Fruit fly (Drosophila melanogaster) whole organism, adult: ENCODE results near the gene Herp.

Experiments
- CG11617 ChIP-seq: fragments of 200-800 bp; sonication (Bioruptor generic); optimal IDR thresholded peaks from 2 replicates; lab custom pipeline; 2017; ENCODE audit warnings: mild to moderate bottlenecking, missing biosample characterization, missing genetic modification reagents, missing genetic modification characterization
- CG12768 ChIP-seq: fragments of 200-800 bp; sonication (Bioruptor generic); optimal IDR thresholded peaks from 2 replicates; lab custom pipeline; 2017; ENCODE audit warnings: missing biosample characterization, missing genetic modification characterization, mild to moderate bottlenecking, moderate library complexity, missing genetic modification reagents
- CG14711 ChIP-seq: fragments of 200-800 bp; sonication (Bioruptor generic); optimal IDR thresholded peaks from 2 replicates; lab custom pipeline; 2018; ENCODE audit warnings: missing biosample characterization, mild to moderate bottlenecking, missing genetic modification characterization, moderate library complexity
- CG1620 ChIP-seq: fragments of 200-800 bp; sonication (Bioruptor generic); optimal IDR thresholded peaks from 2 replicates; lab custom pipeline; 2016; ENCODE audit warnings: missing biosample characterization, missing genetic modification characterization
- CG33017 ChIP-seq: fragments of 200-800 bp; sonication (Bioruptor generic); optimal IDR thresholded peaks from 2 replicates; lab custom pipeline; 2018; ENCODE audit warnings: missing biosample characterization, mild to moderate bottlenecking, missing genetic modification characterization, moderate library complexity
- CG5204 ChIP-seq: fragments of 200-800 bp; sonication (Bioruptor generic); optimal IDR thresholded peaks from 2 replicates; lab custom pipeline; 2016; ENCODE audit warnings: missing biosample characterization, missing genetic modification characterization
- CG7045 ChIP-seq: fragments of 200-800 bp; sonication (Bioruptor generic); optimal IDR thresholded peaks from 2 replicates; lab custom pipeline; 2017; ENCODE audit warnings: missing biosample characterization, mild to moderate bottlenecking, missing genetic modification characterization
- CG7101 ChIP-seq: fragments of 200-800 bp; sonication (Bioruptor generic); optimal IDR thresholded peaks from 2 replicates; lab custom pipeline; 2018; ENCODE audit warnings: missing biosample characterization, mild to moderate bottlenecking, missing genetic modification characterization, moderate library complexity
- Clk ChIP-seq: fragments of 200-800 bp; sonication (Bioruptor generic); optimal IDR thresholded peaks from 2 replicates; lab custom pipeline; 2017; ENCODE audit warnings: missing biosample characterization, missing genetic modification characterization
- Crg-1 ChIP-seq: fragments of 200-800 bp; sonication (Bioruptor generic); optimal IDR thresholded peaks from 2 replicates; lab custom pipeline; 2016; ENCODE audit warnings: missing biosample characterization, missing genetic modification characterization
- Hr96 ChIP-seq: fragments of 200-800 bp; sonication (Bioruptor generic); optimal IDR thresholded peaks from 2 replicates; lab custom pipeline; 2016; ENCODE audit warnings: missing biosample characterization, missing genetic modification characterization
- Mnt ChIP-seq: fragments of 200-800 bp; sonication (Bioruptor generic); optimal IDR thresholded peaks from 2 replicates; lab custom pipeline; 2016; ENCODE audit warnings: missing biosample characterization, mild to moderate bottlenecking, missing genetic modification characterization
- bab1 ChIP-seq: fragments of 200-800 bp; sonication (Bioruptor generic); optimal IDR thresholded peaks from 3 replicates; lab custom pipeline; 2019; ENCODE audit warnings: missing biosample characterization, mild to moderate bottlenecking, missing genetic modification characterization, moderate library complexity
- cic ChIP-seq: fragments of 200-800 bp; sonication (Bioruptor generic); optimal IDR thresholded peaks from 2 replicates; lab custom pipeline; 2017; ENCODE audit warnings: missing biosample characterization, mild to moderate bottlenecking, missing genetic modification characterization, moderate library complexity
- cnc ChIP-seq, 2 experiments: fragments of >200 bp; optimal IDR thresholded peaks; 2 replicates each; lab custom pipeline; 2017
- kay ChIP-seq: fragments of 200-800 bp; sonication (Bioruptor generic); peaks from one replicate; lab custom pipeline; 2016; ENCODE audit warnings: missing biosample characterization, missing genetic modification characterization, borderline replicate concordance
- ovo ChIP-seq: fragments of 200-800 bp; sonication (Bioruptor generic); optimal IDR thresholded peaks from 2 replicates; lab custom pipeline; 2016; ENCODE audit warnings: missing biosample characterization, missing genetic modification characterization
- pad ChIP-seq: fragments of 200-800 bp; sonication (Bioruptor generic); optimal IDR thresholded peaks from 3 replicates; lab custom pipeline; 2017; ENCODE audit warnings: missing biosample characterization, missing genetic modification characterization, mild to moderate bottlenecking, moderate library complexity, missing genetic modification reagents
- tj ChIP-seq: fragments of 200-800 bp; sonication (Bioruptor generic); optimal IDR thresholded peaks from 3 replicates; lab custom pipeline; 2017; ENCODE audit warnings: missing biosample characterization, mild to moderate bottlenecking, missing genetic modification characterization, moderate library complexity
- toe ChIP-seq: fragments of 200-800 bp; sonication (Bioruptor generic); optimal IDR thresholded peaks from 2 replicates; lab custom pipeline; 2016; ENCODE audit warnings: missing biosample characterization, missing genetic modification characterization

The Herp gene

dm6 chr2L:7779785-7780184 lies 20.1 kb downstream of the Herp start, which contains the start of gene Uro:
TSS of gene Uro (plus strand) at chr2L:7780085.
- TF ChIP-seq toe (no peak), cic (GFP tag; lab: Kevin White, UChicago) (peak; percentile 28), kay (peak; percentile 41), cnc (optimal IDR thresholded peaks at IDR 0.05; lab: Kevin White, UChicago) (no peak), CG1620 (no peak)

- TF ChIP-seq CG7101: no peak
These were observed 21.7 kb downstream of the Herp start, which contains the start of gene CG7179 for dm6 chr2L:7777979-7778692. TSS of gene CG7179 (minus strand) at chr2L:7778029.

- TF ChIP-seq CG1620 (no peak), Crg-1 (GFP tag; lab: Kevin White, UChicago) (no peak), CG5204 (GFP tag; lab: Kevin White, UChicago) (no peak), bab1 (no peak), Mnt (GFP tag; lab: Kevin White, UChicago) (no peak), CG33017 (no peak), tj (no peak), cnc (optimal IDR thresholded peaks at IDR 0.05; lab: Kevin White, UChicago) (no peak), CG14711 (no peak), Clk (GFP tag; lab: Kevin White, UChicago) (no peak), kay (no peak), CG7045 (GFP tag; lab: Kevin White, UChicago) (peak; percentile 53), Hr96 (GFP tag; lab: Kevin White, UChicago) (no peak), toe (no peak), cic (GFP tag; lab: Kevin White, UChicago) (peak; percentile 65), CG7101 (peak; percentile 0), pad (GFP tag; lab: Kevin White, UChicago) (no peak)
These were observed 24.6 kb downstream of the Herp start for dm6 chr2L:7775260-7775659.

- TF ChIP-seq bab1 (no peak), cnc (optimal IDR thresholded peaks at IDR 0.05; lab: Kevin White, UChicago) (no peak), Crg-1 (GFP tag; lab: Kevin White, UChicago) (no peak), toe (no peak), Clk (GFP tag; lab: Kevin White, UChicago) (no peak), cic (GFP tag; lab: Kevin White, UChicago) (no peak), CG5204 (GFP tag; lab: Kevin White, UChicago) (no peak), kay (no peak), ovo (GFP tag; lab: Kevin White, UChicago) (no peak), Hr96 (GFP tag; lab: Kevin White, UChicago) (no peak), CG33017 (no peak), CG7045 (GFP tag; lab: Kevin White, UChicago) (no peak), CG11617 (GFP tag; lab: Kevin White, UChicago) (no peak)
These were observed 28.0 kb downstream of the Herp start for dm6 chr2L:7771891-7772290.

- TF ChIP-seq tj: no peak
- no peak for TF ChIP-seq CG11617 (GFP tag; lab: Kevin White, UChicago)
- no peak for TF ChIP-seq CG14711
- no peak for TF ChIP-seq Hr96 (GFP tag; lab: Kevin White, UChicago)
- TF ChIP-seq CG12768 (GFP tag; lab: Kevin White, UChicago): no peak
- TF ChIP-seq CG33017: no peak
- TF ChIP-seq bab1: no peak
- TF ChIP-seq CG1620: no peak
- no peak for TF ChIP-seq Mnt (GFP tag; lab: Kevin White, UChicago)
- TF ChIP-seq ovo (GFP tag; lab: Kevin White, UChicago): no peak
- no peak for TF ChIP-seq CG5204 (GFP tag; lab: Kevin White, UChicago)
- no peak for TF ChIP-seq toe
- no peak for TF ChIP-seq pad (GFP tag; lab: Kevin White, UChicago)
- no peak for TF ChIP-seq CG7101
- TF ChIP-seq kay: no peak
- no peak for TF ChIP-seq Clk (GFP tag; lab: Kevin White, UChicago)
- no peak for TF ChIP-seq CG7045 (GFP tag; lab: Kevin White, UChicago)
- no peak for TF ChIP-seq Crg-1 (GFP tag; lab: Kevin White, UChicago)
These were observed 32.5 kb downstream of the Herp start, which contains the start of gene CG7191 for dm6 chr2L:7767328-7767727. TSS of gene CG7191 (plus strand) at chr2L:7767628.

- no peak for TF ChIP-seq ovo (GFP tag; lab: Kevin White, UChicago)
- no peak for TF ChIP-seq cnc (optimal IDR thresholded peaks at IDR 0.05; lab: Kevin White, UChicago)
- no peak for TF ChIP-seq CG33017
- no peak for TF ChIP-seq CG12768 (GFP tag; lab: Kevin White, UChicago)
- TF ChIP-seq bab1: no peak
- no peak for TF ChIP-seq CG7045 (GFP tag; lab: Kevin White, UChicago)
- TF ChIP-seq CG7101: no peak
- no peak for TF ChIP-seq CG14711
- no peak for TF ChIP-seq pad (GFP tag; lab: Kevin White, UChicago)
- no peak for TF ChIP-seq CG11617 (GFP tag; lab: Kevin White, UChicago)
- no peak for TF ChIP-seq CG1620
- no peak for TF ChIP-seq kay
These were observed 43.0 kb downstream of the Herp start for dm6 chr2L:7756835-7757234.

- TF ChIP-seq toe: no peak
- TF ChIP-seq tj: no peak
- no peak for TF ChIP-seq CG33017
- TF ChIP-seq Clk (GFP tag; lab: Kevin White, UChicago): no peak
- no peak for TF ChIP-seq CG11617 (GFP tag; lab: Kevin White, UChicago)
- TF ChIP-seq Crg-1 (GFP tag; lab: Kevin White, UChicago): no peak
These were observed 45.3 kb downstream of the Herp start for dm6 chr2L:7754539-7754938.
